Worm (Caenorhabditis elegans) whole organism, late embryonic: Measurements from ENCODE around the gene fli-1.

Experiments used
- C08G9.2 ChIP-seq: sonication (generic microtip); optimal IDR thresholded peaks from 2 replicates; lab custom pipeline; 2016; ENCODE audit warnings: mild to moderate bottlenecking, missing genetic modification characterization, moderate library complexity, missing compliant biosample characterization
- K02D7.2 ChIP-seq: sonication (generic microtip); optimal IDR thresholded peaks from 2 replicates; lab custom pipeline; 2017; ENCODE audit warnings: mild to moderate bottlenecking, missing genetic modification characterization, missing compliant biosample characterization
- T23F11.4 ChIP-seq: fragments of 200-800 bp; sonication (Bioruptor generic); optimal IDR thresholded peaks from 2 replicates; lab custom pipeline; 2018; ENCODE audit warnings: mild to moderate bottlenecking, missing genetic modification characterization, missing compliant biosample characterization
- Y22D7AL.16 ChIP-seq: sonication (generic microtip); optimal IDR thresholded peaks from 2 replicates; lab custom pipeline; 2016; ENCODE audit warnings: missing genetic modification characterization, missing compliant biosample characterization
- ceh-19 ChIP-seq: fragments of 200-800 bp; sonication (Bioruptor generic); optimal IDR thresholded peaks from 2 replicates; lab custom pipeline; 2018; ENCODE audit warnings: mild to moderate bottlenecking, missing genetic modification characterization, missing compliant biosample characterization
- ceh-2 ChIP-seq: sonication (generic microtip); optimal IDR thresholded peaks from 2 replicates; lab custom pipeline; 2016; ENCODE audit warnings: missing genotype, missing genetic modification characterization, missing compliant biosample characterization
- ceh-24 ChIP-seq: sonication (generic microtip); optimal IDR thresholded peaks from 2 replicates; lab custom pipeline; 2016; ENCODE audit warnings: mild to moderate bottlenecking, missing genetic modification characterization, missing compliant biosample characterization
- ceh-30 ChIP-seq: fragments of 150-350 bp; optimal IDR thresholded peaks from 2 replicates; lab custom pipeline; 2014; ENCODE audit warnings: missing biosample characterization, missing genetic modification characterization
- ceh-6 ChIP-seq: fragments of 200-800 bp; sonication (Bioruptor generic); optimal IDR thresholded peaks from 2 replicates; lab custom pipeline; 2018; ENCODE audit warnings: mild to moderate bottlenecking, missing genetic modification characterization, missing compliant biosample characterization
- dmd-4 ChIP-seq: sonication (generic microtip); optimal IDR thresholded peaks from 2 replicates; lab custom pipeline; 2016; ENCODE audit warnings: borderline replicate concordance, missing genetic modification characterization, missing compliant biosample characterization
- dve-1 ChIP-seq: sonication (generic microtip); optimal IDR thresholded peaks from 2 replicates; lab custom pipeline; 2017; ENCODE audit warnings: antibody characterized with exemption, mild to moderate bottlenecking, missing genetic modification characterization, missing compliant biosample characterization
- elt-2 ChIP-seq: sonication (generic microtip); optimal IDR thresholded peaks from 2 replicates; lab custom pipeline; 2016; ENCODE audit warnings: missing genetic modification reagents, missing genetic modification characterization, missing compliant biosample characterization
- elt-4 ChIP-seq: sonication (generic microtip); optimal IDR thresholded peaks from 2 replicates; lab custom pipeline; 2016; ENCODE audit warnings: missing genetic modification characterization, missing compliant biosample characterization
- eyg-1 ChIP-seq: sonication (generic microtip); optimal IDR thresholded peaks from 2 replicates; lab custom pipeline; 2016; ENCODE audit warnings: missing genotype, missing genetic modification characterization, missing compliant biosample characterization
- fax-1 ChIP-seq: sonication (generic microtip); optimal IDR thresholded peaks from 2 replicates; lab custom pipeline; 2016; ENCODE audit warnings: missing genotype, missing genetic modification characterization, missing compliant biosample characterization
- fkh-10 ChIP-seq: fragments of 150-350 bp; optimal IDR thresholded peaks from 2 replicates; lab custom pipeline; 2014; ENCODE audit warnings: missing biosample characterization, missing genetic modification reagents, missing genetic modification characterization
- hlh-13 ChIP-seq: fragments of 200-800 bp; sonication (Bioruptor generic); optimal IDR thresholded peaks from 2 replicates; lab custom pipeline; 2018; ENCODE audit warnings: mild to moderate bottlenecking, missing genetic modification characterization, missing compliant biosample characterization
- hlh-30 ChIP-seq: sonication (generic microtip); optimal IDR thresholded peaks from 2 replicates; lab custom pipeline; 2017; ENCODE audit warnings: antibody characterized with exemption, missing genetic modification characterization, missing compliant biosample characterization; ENCODE audit not compliant: insufficient read depth
- hlh-6 ChIP-seq: sonication (generic microtip); optimal IDR thresholded peaks from 2 replicates; lab custom pipeline; 2016; ENCODE audit warnings: missing genotype, missing genetic modification characterization, missing compliant biosample characterization
- hlh-8 ChIP-seq: sonication (generic microtip); optimal IDR thresholded peaks from 2 replicates; lab custom pipeline; 2016; ENCODE audit warnings: missing genotype, missing genetic modification characterization, missing compliant biosample characterization
- lin-11 ChIP-seq: fragments of 200-800 bp; sonication (Bioruptor generic); optimal IDR thresholded peaks from 2 replicates; lab custom pipeline; 2018; ENCODE audit warnings: mild to moderate bottlenecking, missing genetic modification characterization, missing compliant biosample characterization
- madf-2 ChIP-seq: sonication (generic microtip); optimal IDR thresholded peaks from 2 replicates; lab custom pipeline; 2017; ENCODE audit warnings: missing genetic modification characterization, missing compliant biosample characterization
- npax-4 ChIP-seq: sonication (generic microtip); optimal IDR thresholded peaks from 2 replicates; lab custom pipeline; 2016; ENCODE audit warnings: missing genetic modification characterization, missing compliant biosample characterization
- pag-3 ChIP-seq: sonication (generic microtip); optimal IDR thresholded peaks from 2 replicates; lab custom pipeline; 2016; ENCODE audit warnings: missing compliant biosample characterization, missing genetic modification characterization, borderline replicate concordance
- pax-1 ChIP-seq: fragments of 150-350 bp; optimal IDR thresholded peaks from 2 replicates; lab custom pipeline; 2014; ENCODE audit warnings: missing biosample characterization, missing genetic modification characterization
- pha-2 ChIP-seq: sonication (generic microtip); optimal IDR thresholded peaks from 2 replicates; lab custom pipeline; 2017; ENCODE audit warnings: mild to moderate bottlenecking, missing genetic modification characterization, missing compliant biosample characterization
- pha-4 ChIP-seq: fragments of 150-350 bp; optimal IDR thresholded peaks from 2 replicates; lab custom pipeline; 2018; ENCODE audit warnings: missing biosample characterization, missing genetic modification reagents, missing genetic modification characterization
- pros-1 ChIP-seq: fragments of 150-350 bp; optimal IDR thresholded peaks from 2 replicates; lab custom pipeline; 2014; ENCODE audit warnings: missing biosample characterization, missing genetic modification reagents, missing genetic modification characterization
- rnt-1 ChIP-seq: sonication (generic microtip); optimal IDR thresholded peaks from 2 replicates; lab custom pipeline; 2016; ENCODE audit warnings: missing genetic modification characterization, missing compliant biosample characterization
- sox-2 ChIP-seq: fragments of 200-800 bp; sonication (Bioruptor generic); IDR thresholded peaks from 2 replicates; pipeline ENCODE4 v1.3.6; 2022; ENCODE audit warnings: missing genetic modification reagents, missing genetic modification characterization, missing compliant biosample characterization
- sox-4 ChIP-seq: sonication (generic microtip); optimal IDR thresholded peaks from 2 replicates; lab custom pipeline; 2017; ENCODE audit warnings: mild to moderate bottlenecking, missing genetic modification characterization, inconsistent platforms, missing compliant biosample characterization
- ttx-3 ChIP-seq: sonication (generic microtip); optimal IDR thresholded peaks from 2 replicates; lab custom pipeline; 2016; ENCODE audit warnings: missing genetic modification reagents, missing genetic modification characterization, missing compliant biosample characterization
- unc-3 ChIP-seq, 2 experiments: fragments of 200-800 bp in 1 of 2; sonication (Bioruptor generic) in 1 of 2; sonication (generic microtip) in 1 of 2; conservative IDR thresholded peaks in 1 of 2; optimal IDR thresholded peaks in 1 of 2; 2 replicates each; pipeline versions ENCODE4 v1.3.6 to Lab custom; 2016 to 2022; ENCODE audit warnings: missing compliant biosample characterization in 2 of 2, missing genetic modification characterization in 2 of 2, missing genetic modification reagents in 1 of 2
- unc-55 ChIP-seq: sonication (generic microtip); optimal IDR thresholded peaks from 2 replicates; lab custom pipeline; 2017; ENCODE audit warnings: missing biosample characterization, missing genetic modification reagents, missing genetic modification characterization
- unc-86 ChIP-seq: sonication (generic microtip); optimal IDR thresholded peaks from 2 replicates; lab custom pipeline; 2016; ENCODE audit warnings: missing genetic modification characterization, missing compliant biosample characterization

Gene fli-1

DNA sequence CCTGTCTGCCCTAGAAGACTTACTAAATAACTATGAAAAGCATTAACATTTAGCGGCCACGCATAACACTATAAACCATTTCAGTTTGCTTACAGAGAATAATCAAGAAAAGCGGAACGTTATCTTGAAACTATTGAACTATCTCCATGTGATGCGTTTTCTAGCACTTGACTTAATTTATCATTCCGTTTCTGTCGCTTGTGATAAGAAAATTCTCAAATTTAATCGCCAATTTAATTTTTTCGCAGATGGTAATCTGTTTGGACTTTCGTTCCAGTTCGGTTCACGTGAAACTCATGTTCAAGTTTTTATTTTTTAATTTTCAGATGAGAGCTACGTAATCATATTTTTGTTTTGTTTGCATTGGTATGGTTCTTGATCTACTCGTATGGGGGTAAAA is 26.6 kb downstream of the fli-1 start:
- TF ChIP-seq pros-1 (tag; lab: Kevin White, UChicago) (no peak), Y22D7AL.16 (tag; lab: Kevin White, UChicago) (no peak), lin-11 (tag; lab: Kevin White, UChicago) (no peak), pax-1 (no peak), elt-2 (peak; percentile 81)
- TF ChIP-seq, all 69 proteins: peak for 1

ce11 chrIII:8656055-8656454 is 27.5 kb downstream of the fli-1 start:
- TF ChIP-seq T23F11.4, result no peak
- TF ChIP-seq dmd-4, result no peak
- TF ChIP-seq elt-4, result no peak
- TF ChIP-seq hlh-30 (tag; lab: Kevin White, UChicago), result no peak
- no peak for TF ChIP-seq pha-4 (tag; lab: Kevin White, UChicago)
- TF ChIP-seq ceh-2, result no peak
- TF ChIP-seq hlh-8 (tag; lab: Kevin White, UChicago), result no peak
- peak; percentile 67 for TF ChIP-seq elt-2

DNA sequence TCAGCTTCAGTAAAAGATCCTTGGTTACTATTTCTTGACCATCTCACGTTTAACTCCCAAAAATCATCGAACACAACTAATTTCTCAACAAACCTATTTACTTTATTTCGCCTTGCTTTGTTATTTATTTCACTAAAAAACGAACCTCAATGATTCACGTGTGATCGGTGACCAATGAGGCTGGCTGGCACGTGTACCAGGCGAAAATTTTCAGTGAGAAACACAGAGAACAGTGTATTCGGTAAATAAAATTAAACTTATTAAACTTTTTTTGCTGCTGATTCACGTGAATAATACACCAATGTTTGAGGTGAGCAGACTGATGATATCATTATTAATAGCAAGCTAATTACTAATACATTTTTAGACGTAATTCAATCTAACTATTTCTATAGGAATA is 28.1 kb downstream of the fli-1 start:
- TF ChIP-seq lin-11 (tag; lab: Kevin White, UChicago) (no peak), hlh-13 (GFP tag; lab: Kevin White, UChicago) (no peak), pag-3 (tag; lab: Kevin White, UChicago) (no peak), Y22D7AL.16 (tag; lab: Kevin White, UChicago) (no peak), sox-4 (tag; lab: Kevin White, UChicago) (no peak), dmd-4 (no peak), ceh-30 (tag; lab: Kevin White, UChicago) (no peak), sox-2 (no peak), unc-55 (GFP tag; lab: Kevin White, UChicago) (no peak), unc-3 (GFP tag; conservative IDR thresholded peaks at IDR 0.05; lab: Robert Waterston, UW) (no peak), unc-3 (tag; optimal IDR thresholded peaks at IDR 0.05; lab: Kevin White, UChicago) (no peak), ceh-24 (tag; lab: Kevin White, UChicago) (no peak), fkh-10 (GFP tag; lab: Kevin White, UChicago) (no peak), K02D7.2 (tag; lab: Kevin White, UChicago) (no peak), C08G9.2 (tag; lab: Kevin White, UChicago) (no peak), ceh-19 (GFP tag; lab: Kevin White, UChicago) (no peak), ceh-6 (GFP tag; lab: Kevin White, UChicago) (no peak), unc-86 (tag; lab: Kevin White, UChicago) (no peak), elt-2 (no peak), madf-2 (tag; lab: Kevin White, UChicago) (no peak)

DNA sequence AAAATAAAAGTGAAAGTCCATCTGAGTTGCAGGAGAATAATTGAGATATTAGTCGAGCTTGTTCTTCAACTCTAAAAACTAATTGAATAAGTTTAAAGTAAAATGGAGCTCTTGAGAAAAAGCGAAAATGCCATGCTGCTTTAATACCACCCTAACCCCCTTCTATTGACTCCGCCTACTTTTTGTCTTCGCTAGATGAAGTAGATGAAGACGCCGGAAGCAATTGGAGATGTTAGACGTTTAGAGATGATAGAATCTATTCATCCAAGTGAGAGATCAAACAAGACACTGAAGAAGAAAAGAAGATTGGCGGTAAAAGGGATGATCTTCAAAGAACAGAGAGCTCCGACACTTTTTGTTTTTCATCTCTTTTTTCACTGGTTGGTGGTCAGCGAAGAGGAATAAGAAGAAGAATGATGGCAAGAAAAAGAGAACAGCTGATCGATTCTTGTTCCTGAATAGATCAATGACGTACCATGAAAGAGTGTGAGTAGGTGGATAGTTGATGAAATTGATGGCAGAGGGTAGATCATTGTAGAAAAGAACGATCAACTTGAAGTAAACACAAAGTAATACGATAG is 29.0 kb downstream of the fli-1 start:
- TF ChIP-seq elt-4, result no peak
- no peak for TF ChIP-seq hlh-8 (tag; lab: Kevin White, UChicago)
- TF ChIP-seq hlh-6, result no peak
- no peak for TF ChIP-seq K02D7.2 (tag; lab: Kevin White, UChicago)

DNA sequence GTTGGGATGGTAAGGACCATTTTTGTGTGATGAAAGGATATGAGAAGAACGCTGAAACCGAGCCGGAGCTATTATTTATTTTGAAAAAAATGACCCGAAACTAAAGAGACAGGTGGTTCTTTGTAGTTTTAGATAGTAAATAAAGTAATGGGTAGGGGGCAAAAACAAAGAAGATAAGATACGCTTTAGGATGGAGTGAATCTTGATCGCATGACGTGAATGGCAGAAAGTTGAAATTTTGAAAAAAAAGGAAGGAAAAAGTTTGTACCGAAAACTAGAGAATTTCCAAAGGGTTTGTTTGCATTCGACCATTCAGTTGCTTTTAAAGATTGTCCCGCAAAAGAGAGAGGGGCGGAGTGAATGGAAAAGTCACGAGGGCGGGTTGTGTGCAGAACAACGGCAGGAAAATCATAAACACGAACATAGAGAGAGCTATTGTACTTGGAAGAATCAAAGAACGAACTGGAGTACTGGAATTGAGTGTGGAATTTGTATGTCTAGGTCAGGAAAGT is 29.6 kb downstream of the fli-1 start, which contains the start of gene F22B7.9:
Gene F22B7.9, minus strand, starts transcription at position 51 of the 512 bp plus-strand sequence.
- TF ChIP-seq Y22D7AL.16 (tag; lab: Kevin White, UChicago) (no peak), elt-4 (no peak), eyg-1 (tag; lab: Kevin White, UChicago) (no peak), ceh-6 (GFP tag; lab: Kevin White, UChicago) (no peak), hlh-13 (GFP tag; lab: Kevin White, UChicago) (no peak), fax-1 (tag; lab: Kevin White, UChicago) (no peak), rnt-1 (tag; lab: Kevin White, UChicago) (no peak), npax-4 (no peak), pha-2 (tag; lab: Kevin White, UChicago) (no peak), pax-1 (no peak), ttx-3 (no peak), pros-1 (tag; lab: Kevin White, UChicago) (no peak), C08G9.2 (tag; lab: Kevin White, UChicago) (no peak), dve-1 (tag; lab: Kevin White, UChicago) (no peak), sox-2 (no peak), hlh-6 (no peak), hlh-8 (tag; lab: Kevin White, UChicago) (no peak)
- TF ChIP-seq, all 69 proteins: peak for 0
